Fruit fly (Drosophila melanogaster) whole organism, embryonic: ENCODE results near the gene rho-4.
A peak's percentile ranks its signal among the peaks of the same experiment; 100 is the strongest.

ENCODE experiments used
- CG11085 ChIP-seq: fragments of 200-800 bp; sonication (Bioruptor generic); IDR thresholded peaks from 2 replicates; pipeline ENCODE4 v1.3.6; 2022; ENCODE audit warnings: missing biosample characterization, missing genetic modification characterization
- CG12391 ChIP-seq: fragments of 200-800 bp; sonication (Bioruptor generic); optimal IDR thresholded peaks from 3 replicates; lab custom pipeline; 2018; ENCODE audit warnings: missing biosample characterization, mild to moderate bottlenecking, missing genetic modification characterization, moderate library complexity
- CG13287 ChIP-seq: fragments of 200-800 bp; sonication (Bioruptor generic); IDR thresholded peaks from 2 replicates; pipeline ENCODE4 v1.3.6; 2022; ENCODE audit warnings: missing biosample characterization, missing genetic modification characterization; ENCODE audit not compliant: partially characterized antibody
- CG13424 ChIP-seq: fragments of 200-800 bp; sonication (Bioruptor generic); optimal IDR thresholded peaks from 2 replicates; lab custom pipeline; 2019; ENCODE audit warnings: missing biosample characterization, mild to moderate bottlenecking, missing genetic modification characterization, moderate library complexity
- CG14014 ChIP-seq: fragments of 200-800 bp; sonication (Bioruptor generic); IDR thresholded peaks from 2 replicates; pipeline ENCODE4 v1.3.6; 2022; ENCODE audit warnings: missing biosample characterization, missing genetic modification characterization
- CG15514 ChIP-seq: fragments of 200-800 bp; sonication (Bioruptor generic); optimal IDR thresholded peaks from 3 replicates; lab custom pipeline; 2017; ENCODE audit warnings: missing biosample characterization, missing genetic modification characterization, mild to moderate bottlenecking, moderate library complexity, missing genetic modification reagents
- CG1602 ChIP-seq: fragments of 200-800 bp; sonication (Bioruptor generic); optimal IDR thresholded peaks from 3 replicates; lab custom pipeline; 2016; ENCODE audit warnings: missing biosample characterization, missing genetic modification characterization
- CG16813 ChIP-seq: fragments of 200-800 bp; sonication (Bioruptor generic); IDR thresholded peaks from 3 replicates; pipeline ENCODE4 v1.3.6; 2022; ENCODE audit warnings: missing biosample characterization, missing genetic modification characterization; ENCODE audit not compliant: partially characterized antibody
- CG18599 ChIP-seq: fragments of 200-800 bp; sonication (Bioruptor generic); optimal IDR thresholded peaks from 3 replicates; lab custom pipeline; 2017; ENCODE audit warnings: missing biosample characterization, missing genetic modification characterization, mild to moderate bottlenecking, moderate library complexity, missing genetic modification reagents
- CG32532 ChIP-seq: fragments of 200-800 bp; sonication (Bioruptor generic); IDR thresholded peaks from 2 replicates; pipeline ENCODE4 v1.3.6; 2022; ENCODE audit warnings: missing biosample characterization, missing genetic modification characterization
- CG32772 ChIP-seq: fragments of 200-800 bp; sonication (Bioruptor generic); IDR thresholded peaks from 2 replicates; pipeline ENCODE4 v1.3.6; 2022; ENCODE audit warnings: missing biosample characterization, missing genetic modification characterization
- CG3847 ChIP-seq: fragments of 200-800 bp; sonication (Bioruptor generic); IDR thresholded peaks from 2 replicates; pipeline ENCODE4 v1.3.6; 2022; ENCODE audit warnings: missing biosample characterization, missing genetic modification characterization
- CG42726 ChIP-seq: fragments of 200-800 bp; sonication (Bioruptor generic); IDR thresholded peaks from 2 replicates; pipeline ENCODE4 v1.3.6; 2022; ENCODE audit warnings: missing biosample characterization, missing genetic modification characterization; ENCODE audit not compliant: partially characterized antibody
- CG6689 ChIP-seq: fragments of 200-800 bp; sonication (Bioruptor generic); IDR thresholded peaks from 2 replicates; pipeline ENCODE4 v1.3.6; 2022; ENCODE audit warnings: missing biosample characterization, missing genetic modification characterization
- CG6791 ChIP-seq: fragments of 200-800 bp; sonication (Bioruptor generic); IDR thresholded peaks from 3 replicates; pipeline ENCODE4 v1.3.6; 2022; ENCODE audit warnings: missing biosample characterization, missing genetic modification characterization; ENCODE audit not compliant: partially characterized antibody
- CG7786 ChIP-seq: fragments of 200-800 bp; sonication (Bioruptor generic); optimal IDR thresholded peaks from 2 replicates; lab custom pipeline; 2016; ENCODE audit warnings: missing biosample characterization, missing genetic modification characterization
- CG9932 ChIP-seq: fragments of 200-800 bp; sonication (Bioruptor generic); IDR thresholded peaks from 2 replicates; pipeline ENCODE4 v1.3.6; 2022; ENCODE audit warnings: missing biosample characterization, missing genetic modification characterization
- CrebB ChIP-seq: fragments of 200-800 bp; sonication (Bioruptor generic); optimal IDR thresholded peaks from 3 replicates; lab custom pipeline; 2018; ENCODE audit warnings: missing biosample characterization, mild to moderate bottlenecking, missing genetic modification characterization
- Dref ChIP-seq: fragments of 200-800 bp; sonication (Bioruptor generic); IDR thresholded peaks from 2 replicates; pipeline ENCODE4 v1.3.6; 2022; ENCODE audit warnings: missing biosample characterization, missing genetic modification characterization
- E2f2 ChIP-seq: fragments of 200-800 bp; sonication (Bioruptor generic); IDR thresholded peaks from 2 replicates; pipeline ENCODE4 v1.3.6; 2022; ENCODE audit warnings: missing biosample characterization, missing genetic modification characterization
- Gug ChIP-seq: fragments of 200-800 bp; sonication (Bioruptor generic); IDR thresholded peaks from 4 replicates; pipeline ENCODE4 v1.3.6; 2022; ENCODE audit warnings: missing biosample characterization, missing genetic modification characterization
- Jarid2 ChIP-seq: fragments of 200-800 bp; sonication (Bioruptor generic); optimal IDR thresholded peaks from 3 replicates; lab custom pipeline; 2017; ENCODE audit warnings: mild to moderate bottlenecking, missing biosample characterization, missing genetic modification reagents, missing genetic modification characterization
- Lhr ChIP-seq: fragments of 200-800 bp; sonication (Bioruptor generic); optimal IDR thresholded peaks from 3 replicates; lab custom pipeline; 2017; ENCODE audit warnings: mild to moderate bottlenecking, missing biosample characterization, missing genetic modification reagents, missing genetic modification characterization
- MBD-R2 ChIP-seq: fragments of 200-800 bp; sonication (Bioruptor generic); IDR thresholded peaks from 2 replicates; pipeline ENCODE4 v1.3.6; 2022; ENCODE audit warnings: missing biosample characterization, missing genetic modification characterization
- Myb ChIP-seq: fragments of 200-800 bp; sonication (Bioruptor generic); optimal IDR thresholded peaks from 2 replicates; lab custom pipeline; 2016; ENCODE audit warnings: missing biosample characterization, missing genetic modification characterization
- Ptx1 ChIP-seq: fragments of 200-800 bp; sonication (Bioruptor generic); IDR thresholded peaks from 2 replicates; pipeline ENCODE4 v1.3.6; 2022; ENCODE audit warnings: missing biosample characterization, missing genetic modification characterization
- Rfx ChIP-seq: fragments of 200-800 bp; sonication (Bioruptor generic); IDR thresholded peaks from 2 replicates; pipeline ENCODE4 v1.3.6; 2022; ENCODE audit warnings: missing biosample characterization, missing genetic modification characterization
- Scr ChIP-seq: fragments of 200-800 bp; sonication (Bioruptor generic); IDR thresholded peaks from 2 replicates; pipeline ENCODE4 v1.3.6; 2022; ENCODE audit warnings: missing biosample characterization, missing genetic modification characterization; ENCODE audit not compliant: partially characterized antibody
- amos ChIP-seq: fragments of 200-800 bp; sonication (Bioruptor generic); IDR thresholded peaks from 2 replicates; pipeline ENCODE4 v1.3.6; 2022; ENCODE audit warnings: missing biosample characterization, missing genetic modification characterization; ENCODE audit not compliant: partially characterized antibody
- ci ChIP-seq: fragments of 200-800 bp; sonication (Bioruptor generic); IDR thresholded peaks from 3 replicates; pipeline ENCODE4 v1.3.6; 2022; ENCODE audit warnings: missing biosample characterization, missing genetic modification characterization
- emc ChIP-seq: fragments of 200-800 bp; sonication (Bioruptor generic); optimal IDR thresholded peaks from 2 replicates; lab custom pipeline; 2016; ENCODE audit warnings: missing biosample characterization, missing genetic modification characterization
- fd96Cb ChIP-seq: fragments of 200-800 bp; sonication (Bioruptor generic); optimal IDR thresholded peaks from 2 replicates; lab custom pipeline; 2018; ENCODE audit warnings: missing biosample characterization, mild to moderate bottlenecking, missing genetic modification characterization, moderate library complexity
- gem ChIP-seq: fragments of 200-800 bp; sonication (Bioruptor generic); optimal IDR thresholded peaks from 2 replicates; lab custom pipeline; 2019; ENCODE audit warnings: missing biosample characterization, mild to moderate bottlenecking, missing genetic modification characterization, moderate library complexity
- gfzf ChIP-seq: fragments of 200-800 bp; sonication (Bioruptor generic); optimal IDR thresholded peaks from 2 replicates; lab custom pipeline; 2016; ENCODE audit warnings: missing biosample characterization, mild to moderate bottlenecking, missing genetic modification characterization, moderate library complexity
- grn ChIP-seq: fragments of 200-800 bp; sonication (Bioruptor generic); optimal IDR thresholded peaks from 3 replicates; lab custom pipeline; 2017; ENCODE audit warnings: missing biosample characterization, missing genetic modification characterization
- hkb ChIP-seq, 2 experiments: fragments of 200-800 bp in 1 of 2; fragments of >200 bp in 1 of 2; sonication (Bioruptor generic) in 1 of 2; IDR thresholded peaks in 1 of 2; optimal IDR thresholded peaks in 1 of 2; 2 replicates each; pipeline versions ENCODE4 v1.3.6 to Lab custom; 2017 to 2022; ENCODE audit warnings: missing biosample characterization in 1 of 2, missing genetic modification characterization in 1 of 2
- ind ChIP-seq: fragments of 200-800 bp; sonication (Bioruptor generic); optimal IDR thresholded peaks from 3 replicates; lab custom pipeline; 2016; ENCODE audit warnings: missing biosample characterization, missing genetic modification characterization
- ken ChIP-seq: fragments of 200-800 bp; sonication (Bioruptor generic); IDR thresholded peaks from 3 replicates; pipeline ENCODE4 v1.3.6; 2022; ENCODE audit warnings: missing biosample characterization, missing genetic modification characterization
- kni ChIP-seq: fragments of 200-800 bp; sonication (Bioruptor generic); optimal IDR thresholded peaks from 3 replicates; lab custom pipeline; 2017; ENCODE audit warnings: mild to moderate bottlenecking, missing biosample characterization, missing genetic modification reagents, missing genetic modification characterization
- lbe ChIP-seq: fragments of 200-800 bp; sonication (Bioruptor generic); optimal IDR thresholded peaks from 2 replicates; lab custom pipeline; 2016; ENCODE audit warnings: missing biosample characterization, mild to moderate bottlenecking, missing genetic modification characterization
- mld ChIP-seq: fragments of 200-800 bp; sonication (Bioruptor generic); IDR thresholded peaks from 3 replicates; pipeline ENCODE4 v1.3.6; 2022; ENCODE audit warnings: missing biosample characterization, missing genetic modification characterization; ENCODE audit not compliant: partially characterized antibody
- phol ChIP-seq: fragments of 200-800 bp; sonication (Bioruptor generic); optimal IDR thresholded peaks from 3 replicates; lab custom pipeline; 2018; ENCODE audit warnings: missing biosample characterization, mild to moderate bottlenecking, missing genetic modification characterization, moderate library complexity
- row ChIP-seq: fragments of 200-800 bp; sonication (Bioruptor generic); IDR thresholded peaks from 3 replicates; pipeline ENCODE4 v1.3.6; 2022; ENCODE audit warnings: missing biosample characterization, missing genetic modification characterization
- sens ChIP-seq: fragments of 200-800 bp; sonication (Bioruptor generic); peaks from one replicate; lab custom pipeline; 2016; ENCODE audit warnings: missing biosample characterization, missing genetic modification characterization
- sob ChIP-seq: fragments of 200-800 bp; sonication (Bioruptor generic); IDR thresholded peaks from 2 replicates; pipeline ENCODE4 v1.3.6; 2022; ENCODE audit warnings: missing biosample characterization, missing genetic modification characterization
- tin ChIP-seq: fragments of 200-800 bp; sonication (Bioruptor generic); optimal IDR thresholded peaks from 3 replicates; lab custom pipeline; 2016; ENCODE audit warnings: missing biosample characterization, missing genetic modification characterization
- vvl ChIP-seq: fragments of 200-800 bp; sonication (Bioruptor generic); IDR thresholded peaks from 2 replicates; pipeline ENCODE4 v1.3.6; 2022; ENCODE audit warnings: missing biosample characterization, missing genetic modification characterization
- zfh1 ChIP-seq: fragments of 200-800 bp; sonication (Bioruptor generic); IDR thresholded peaks from 3 replicates; pipeline ENCODE4 v1.3.6; 2022; ENCODE audit warnings: missing biosample characterization, missing genetic modification characterization

Gene rho-4

dm6 chrX:11599589-11599988, at the start of gene rho-4:
rho-4 (plus strand) TSS chrX:11599838.
- TF ChIP-seq Scr (0 out of 2 replicates have a peak, but pooled peaks have one; percentile 28), CG32532 (peak; percentile 26; the same call in 1 of the 2 replicates), Rfx (GFP tag; lab: Robert Waterston, UW) (peak; percentile 26; the same call in 1 of the 2 replicates), Dref (GFP tag; lab: Robert Waterston, UW) (peak; percentile 45), zfh1 (GFP tag; lab: Robert Waterston, UW) (0 out of 3 replicates have a peak, but pooled peaks have one; percentile 6), ci (GFP tag; lab: Robert Waterston, UW) (peak; percentile 39; the same call in 1 of the 3 replicates), grn (GFP tag; lab: Kevin White, UChicago) (peak; percentile 39), gfzf (GFP tag; lab: Kevin White, UChicago) (peak; percentile 53), CG42726 (GFP tag; lab: Robert Waterston, UW) (0 out of 2 replicates have a peak, but pooled peaks have one; percentile 28), vvl (GFP tag; lab: Robert Waterston, UW) (peak; percentile 20; the same call in 1 of the 2 replicates), Gug (GFP tag; lab: Robert Waterston, UW) (0 out of 4 replicates have a peak, but pooled peaks have one; percentile 2), CG32772 (GFP tag; lab: Robert Waterston, UW) (0 out of 2 replicates have a peak, but pooled peaks have one; percentile 29), CG11085 (GFP tag; lab: Robert Waterston, UW) (peak; percentile 36; the same call in 1 of the 2 replicates), ken (GFP tag; lab: Robert Waterston, UW) (0 out of 3 replicates have a peak, but pooled peaks have one; percentile 20), CG6791 (GFP tag; lab: Robert Waterston, UW) (0 out of 3 replicates have a peak, but pooled peaks have one; percentile 10), CG13287 (GFP tag; lab: Robert Waterston, UW) (peak; percentile 47; the same call in 1 of the 2 replicates), Myb (peak; percentile 16), CG3847 (GFP tag; lab: Robert Waterston, UW) (peak; percentile 73), sob (GFP tag; lab: Robert Waterston, UW) (0 out of 2 replicates have a peak, but pooled peaks have one; percentile 23), row (GFP tag; lab: Robert Waterston, UW) (peak; percentile 38; the same call in 2 of the 3 replicates), Jarid2 (peak; percentile 44), MBD-R2 (peak; percentile 42), E2f2 (GFP tag; lab: Robert Waterston, UW) (peak; percentile 82), amos (GFP tag; lab: Robert Waterston, UW) (peak; percentile 45; the same call in 1 of the 2 replicates), CG16813 (0 out of 3 replicates have a peak, but pooled peaks have one; percentile 12)

dm6 chrX:11550078-11550477, 49.6 kb upstream of the rho-4 start:
- TF ChIP-seq mld (GFP tag; lab: Robert Waterston, UW) (no peak), lbe (peak; percentile 12), sens (GFP tag; lab: Kevin White, UChicago) (peak; percentile 50), gem (tag; lab: Kevin White, UChicago) (peak; percentile 52), CG6689 (GFP tag; lab: Robert Waterston, UW) (peak; percentile 23; the same call in 1 of the 2 replicates), ind (GFP tag; lab: Kevin White, UChicago) (peak; percentile 8), phol (tag; lab: Kevin White, UChicago) (no peak), kni (GFP tag; lab: Kevin White, UChicago) (no peak), CrebB (tag; lab: Kevin White, UChicago) (no peak), CG7786 (GFP tag; lab: Kevin White, UChicago) (peak; percentile 8), CG13424 (peak; percentile 7), CG9932 (GFP tag; lab: Robert Waterston, UW) (peak; percentile 31; the same call in 1 of the 2 replicates), tin (GFP tag; lab: Kevin White, UChicago) (no peak), CG18599 (GFP tag; lab: Kevin White, UChicago) (peak; percentile 28), CG15514 (GFP tag; lab: Kevin White, UChicago) (peak; percentile 19), Ptx1 (GFP tag; lab: Robert Waterston, UW) (0 out of 2 replicates have a peak, but pooled peaks have one; percentile 34), CG12391 (tag; lab: Kevin White, UChicago) (peak; percentile 16), fd96Cb (tag; lab: Kevin White, UChicago) (peak; percentile 16), Lhr (no peak), CG14014 (GFP tag; lab: Robert Waterston, UW) (0 out of 2 replicates have a peak, but pooled peaks have one; percentile 26), hkb (optimal IDR thresholded peaks at IDR 0.05; lab: Kevin White, UChicago) (no peak), hkb (GFP tag; IDR thresholded peaks at IDR 0.05; lab: Robert Waterston, UW) (0 out of 2 replicates have a peak, but pooled peaks have one; percentile 29), emc (GFP tag; lab: Kevin White, UChicago) (no peak), CG1602 (GFP tag; lab: Kevin White, UChicago) (no peak)
